Fruit fly (Drosophila melanogaster): ENCODE measurements around the gene Cul5.

The Cul5 gene

dm6 chr3R:29055710-29056109 is 7.1 kb downstream of the Cul5 start, which contains the start of gene Sirt7:
Gene Sirt7 (plus strand): TSS chr3R:29055927.
- no peak for TF ChIP-seq brk (GFP tag; optimal IDR thresholded peaks at IDR 0.05)
- peak; percentile 63 for TF ChIP-seq Sp1 (GFP tag; optimal IDR thresholded peaks at IDR 0.05)
- TF ChIP-seq Vsx2 (GFP tag; optimal IDR thresholded peaks at IDR 0.05; ENCODE audit: partially characterized antibody), result peak; percentile 72
- TF ChIP-seq HLH106 (tag; optimal IDR thresholded peaks at IDR 0.05), result peak; percentile 18

dm6 chr3R:29054047-29054446 is 8.7 kb downstream of the Cul5 start, which contains the start of gene CG11843:
Gene CG11843 (plus strand): TSS chr3R:29054347.
- no peak for TF ChIP-seq fru (GFP tag; optimal IDR thresholded peaks at IDR 0.05)
- no peak for TF ChIP-seq dl (GFP tag; optimal IDR thresholded peaks at IDR 0.05; ENCODE audit: insufficient read depth in 1 of 2, partially characterized antibody in 2 of 2)
- TF ChIP-seq h (GFP tag; optimal IDR thresholded peaks at IDR 0.05), result no peak
- no peak for TF ChIP-seq Mio (GFP tag; optimal IDR thresholded peaks at IDR 0.05)
- no peak for TF ChIP-seq ey (GFP tag; optimal IDR thresholded peaks at IDR 0.05)
- no peak for TF ChIP-seq jim (GFP tag; optimal IDR thresholded peaks at IDR 0.05)
- no peak for TF ChIP-seq Jra (GFP tag; optimal IDR thresholded peaks at IDR 0.05)
- no peak for TF ChIP-seq Hnf4 (GFP tag; optimal IDR thresholded peaks at IDR 0.05)

- TF ChIP-seq dmrt93B (GFP tag; optimal IDR thresholded peaks at IDR 0.05) (no peak), usp (GFP tag; optimal IDR thresholded peaks at IDR 0.05) (no peak), CrebA (GFP tag; optimal IDR thresholded peaks at IDR 0.05; ENCODE audit: borderline replicate concordance) (no peak), N (GFP tag; optimal IDR thresholded peaks at IDR 0.05) (no peak), psq (GFP tag; optimal IDR thresholded peaks at IDR 0.05) (no peak), CG32264 (GFP tag; optimal IDR thresholded peaks at IDR 0.05) (no peak), sv (GFP tag; optimal IDR thresholded peaks at IDR 0.05) (no peak), OdsH (GFP tag; optimal IDR thresholded peaks at IDR 0.05) (no peak), brk (GFP tag; optimal IDR thresholded peaks at IDR 0.05) (no peak), dl (GFP tag; optimal IDR thresholded peaks at IDR 0.05; ENCODE audit: insufficient read depth in 1 of 2, partially characterized antibody in 2 of 2) (no peak), dsf (GFP tag; optimal IDR thresholded peaks at IDR 0.05; ENCODE audit: borderline replicate concordance) (no peak), Jra (GFP tag; optimal IDR thresholded peaks at IDR 0.05) (no peak), Hr78 (GFP tag; optimal IDR thresholded peaks at IDR 0.05) (no peak), jim (GFP tag; optimal IDR thresholded peaks at IDR 0.05) (no peak), pan (optimal IDR thresholded peaks at IDR 0.05) (no peak), woc (GFP tag; optimal IDR thresholded peaks at IDR 0.05) (no peak), Vsx2 (GFP tag; optimal IDR thresholded peaks at IDR 0.05; ENCODE audit: partially characterized antibody) (no peak), fru (GFP tag; optimal IDR thresholded peaks at IDR 0.05) (no peak), ey (GFP tag; optimal IDR thresholded peaks at IDR 0.05) (no peak), h (GFP tag; optimal IDR thresholded peaks at IDR 0.05) (no peak)
These were observed 10.4 kb downstream of the Cul5 start, which contains the start of gene CG11842 for dm6 chr3R:29052380-29052779. Gene CG11842 (plus strand): TSS chr3R:29052680.

- TF ChIP-seq N (GFP tag; optimal IDR thresholded peaks at IDR 0.05) (no peak), tai (GFP tag; optimal IDR thresholded peaks at IDR 0.05) (no peak), foxo (GFP tag; optimal IDR thresholded peaks at IDR 0.05) (no peak), dsf (GFP tag; optimal IDR thresholded peaks at IDR 0.05; ENCODE audit: borderline replicate concordance) (no peak), HLH106 (tag; optimal IDR thresholded peaks at IDR 0.05) (no peak), Hr78 (GFP tag; optimal IDR thresholded peaks at IDR 0.05) (no peak), CrebA (GFP tag; optimal IDR thresholded peaks at IDR 0.05; ENCODE audit: borderline replicate concordance) (no peak), sage (GFP tag; optimal IDR thresholded peaks at IDR 0.05) (no peak), ey (GFP tag; optimal IDR thresholded peaks at IDR 0.05) (no peak), Jra (GFP tag; optimal IDR thresholded peaks at IDR 0.05) (no peak), psq (GFP tag; optimal IDR thresholded peaks at IDR 0.05) (no peak), h (GFP tag; optimal IDR thresholded peaks at IDR 0.05) (no peak), dmrt93B (GFP tag; optimal IDR thresholded peaks at IDR 0.05) (no peak), Hnf4 (GFP tag; optimal IDR thresholded peaks at IDR 0.05) (no peak), CG32264 (GFP tag; optimal IDR thresholded peaks at IDR 0.05) (no peak), Dif (GFP tag; optimal IDR thresholded peaks at IDR 0.05; ENCODE audit: partially characterized antibody) (no peak)
These were observed 12.0 kb downstream of the Cul5 start, which contains the start of gene CG11841 for dm6 chr3R:29050756-29051155. Gene CG11841 (plus strand): TSS chr3R:29051056.

dm6 chr3R:29049055-29049722 is 13.6 kb downstream of the Cul5 start, which contains the start of gene CG11837:
Gene CG11837 (plus strand): TSS chr3R:29049493.
- no peak for TF ChIP-seq foxo (GFP tag; optimal IDR thresholded peaks at IDR 0.05)
- peak; percentile 36 for TF ChIP-seq sage (GFP tag; optimal IDR thresholded peaks at IDR 0.05)

All from whole organism, wandering third instar larva.